Worm (Caenorhabditis elegans) whole organism, mixed stage, embryonic: ENCODE data around the gene F56D6.13.

Source experiments
- M03D4.4 ChIP-seq: sonication (generic microtip); optimal IDR thresholded peaks from 2 replicates; lab custom pipeline; 2017; ENCODE audit warnings: mild to moderate bottlenecking, missing genetic modification characterization, missing compliant biosample characterization
- blmp-1 ChIP-seq: fragments of 150-350 bp; optimal IDR thresholded peaks from 2 replicates; lab custom pipeline; 2014; ENCODE audit warnings: missing biosample characterization, missing genetic modification characterization
- ceh-39 ChIP-seq: fragments of 150-350 bp; optimal IDR thresholded peaks from 2 replicates; lab custom pipeline; 2014; ENCODE audit warnings: missing biosample characterization, missing genetic modification characterization
- ceh-83 ChIP-seq: fragments of 200-800 bp; sonication (Bioruptor generic); optimal IDR thresholded peaks from 2 replicates; lab custom pipeline; 2018; ENCODE audit warnings: mild to moderate bottlenecking, missing genetic modification characterization, missing compliant biosample characterization
- ces-1 ChIP-seq: fragments of 150-350 bp; optimal IDR thresholded peaks from 2 replicates; lab custom pipeline; 2014; ENCODE audit warnings: missing biosample characterization, missing genetic modification reagents, missing genetic modification characterization
- elt-1 ChIP-seq: sonication (generic microtip); optimal IDR thresholded peaks from 2 replicates; lab custom pipeline; 2017; ENCODE audit warnings: missing genetic modification characterization, mild to moderate bottlenecking, missing compliant biosample characterization, antibody characterized with exemption, moderate library complexity, borderline replicate concordance; ENCODE audit not compliant: insufficient read depth
- nhr-28 ChIP-seq: fragments of 150-350 bp; optimal IDR thresholded peaks from 2 replicates; lab custom pipeline; 2014; ENCODE audit warnings: missing biosample characterization, missing genetic modification characterization
- pha-4 ChIP-seq: fragments of 150-350 bp; optimal IDR thresholded peaks from 2 replicates; lab custom pipeline; 2018; ENCODE audit warnings: missing biosample characterization, missing genetic modification reagents, missing genetic modification characterization
- sptf-1 ChIP-seq: sonication (generic microtip); optimal IDR thresholded peaks from 2 replicates; lab custom pipeline; 2017; ENCODE audit warnings: mild to moderate bottlenecking, missing genetic modification characterization, moderate library complexity, missing compliant biosample characterization
- unc-62 ChIP-seq: fragments of 150-350 bp; optimal IDR thresholded peaks from 2 replicates; lab custom pipeline; 2014; ENCODE audit warnings: missing biosample characterization, missing genetic modification reagents, missing genetic modification characterization
- ztf-11 ChIP-seq: fragments of 150-350 bp; optimal IDR thresholded peaks from 2 replicates; lab custom pipeline; 2014; ENCODE audit warnings: missing biosample characterization, missing genetic modification characterization

DNA sequence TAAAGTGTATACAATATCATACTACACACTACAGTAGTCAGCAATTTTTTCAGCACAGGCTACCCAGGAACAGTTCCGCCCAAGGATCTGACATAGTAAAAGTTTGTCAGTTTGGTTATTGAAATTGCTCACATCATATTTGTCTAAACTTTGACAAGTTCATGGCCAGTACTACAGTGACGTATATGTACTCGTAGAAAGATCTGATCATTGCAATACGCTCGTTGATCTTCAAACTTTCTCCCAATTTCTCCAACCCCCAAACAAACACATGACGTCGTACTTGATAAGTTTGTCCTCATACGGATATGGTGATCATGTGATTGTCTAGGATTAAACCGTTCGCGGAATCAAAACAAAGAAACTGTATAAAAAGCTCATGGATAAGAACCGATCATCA lies 14.4 kb upstream of the F56D6.13 start, which contains the start of gene dct-8:
- TF ChIP-seq ceh-39 (tag; lab: Kevin White, UChicago) (no peak), nhr-28 (tag; lab: Kevin White, UChicago) (no peak), elt-1 (no peak), pha-4 (tag; lab: Kevin White, UChicago) (no peak), ceh-83 (no peak), M03D4.4 (no peak), ces-1 (no peak), unc-62 (GFP tag; lab: Kevin White, UChicago) (no peak), sptf-1 (tag; lab: Kevin White, UChicago) (no peak), ztf-11 (tag; lab: Kevin White, UChicago) (no peak), blmp-1 (tag; lab: Kevin White, UChicago) (no peak)
